Worm (Caenorhabditis elegans) whole organism, mixed stage, embryonic: Measurements from ENCODE around the gene bed-3.
A peak's percentile ranks its signal among the peaks of the same experiment; 100 is the strongest.

ENCODE experiments used
- ces-1 ChIP-seq: fragments of 150-350 bp; optimal IDR thresholded peaks from 2 replicates; lab custom pipeline; 2014; ENCODE audit warnings: missing biosample characterization, missing genetic modification reagents, missing genetic modification characterization
- elt-3 ChIP-seq: fragments of 150-350 bp; optimal IDR thresholded peaks from 2 replicates; lab custom pipeline; 2014; ENCODE audit warnings: missing biosample characterization, missing genetic modification characterization
- lin-13 ChIP-seq: fragments of 150-350 bp; optimal IDR thresholded peaks from 2 replicates; lab custom pipeline; 2014; ENCODE audit warnings: missing biosample characterization, missing genetic modification characterization
- tbx-8 ChIP-seq: fragments of 200-800 bp; sonication (Bioruptor generic); optimal IDR thresholded peaks from 2 replicates; lab custom pipeline; 2018; ENCODE audit warnings: mild to moderate bottlenecking, missing genetic modification characterization, moderate library complexity, missing compliant biosample characterization
- unc-39 ChIP-seq: fragments of 150-350 bp; optimal IDR thresholded peaks from 2 replicates; lab custom pipeline; 2014; ENCODE audit warnings: missing biosample characterization, missing genetic modification characterization
- unc-62 ChIP-seq: fragments of 150-350 bp; optimal IDR thresholded peaks from 2 replicates; lab custom pipeline; 2014; ENCODE audit warnings: missing biosample characterization, missing genetic modification reagents, missing genetic modification characterization
- ztf-11 ChIP-seq: fragments of 150-350 bp; optimal IDR thresholded peaks from 2 replicates; lab custom pipeline; 2014; ENCODE audit warnings: missing biosample characterization, missing genetic modification characterization

DNA sequence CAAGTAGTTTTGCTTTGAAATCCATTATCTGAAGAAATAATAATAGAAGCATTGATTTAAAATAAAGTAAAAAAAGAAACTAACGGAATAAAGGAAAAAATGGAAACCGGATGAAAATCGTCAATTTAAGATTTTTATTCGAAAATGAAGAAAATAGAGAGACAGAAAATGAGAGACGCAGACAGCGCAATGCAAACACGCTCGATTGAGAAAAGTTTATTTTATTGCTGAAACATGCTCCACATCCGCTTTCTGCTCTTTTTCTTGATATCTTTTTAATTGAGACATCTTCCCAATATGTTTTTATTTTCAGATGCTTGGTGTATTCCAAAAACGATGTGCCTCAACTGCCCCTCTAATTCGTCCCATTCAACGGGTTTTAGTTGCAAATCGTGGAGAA, 32.1 kb upstream of the bed-3 start, which contains the start of the genes prp-18 and mccc-1:
- TF ChIP-seq unc-39: no peak
- no peak for TF ChIP-seq unc-62 (GFP tag; lab: Kevin White, UChicago)
- no peak for TF ChIP-seq lin-13 (tag; lab: Kevin White, UChicago)
- TF ChIP-seq ces-1 (GFP tag; lab: Kevin White, UChicago): peak; percentile 87
- TF ChIP-seq tbx-8 (GFP tag; lab: Kevin White, UChicago): no peak
- no peak for TF ChIP-seq ztf-11 (tag; lab: Kevin White, UChicago)
- TF ChIP-seq elt-3: no peak
